Fruit fly (Drosophila melanogaster): ENCODE results near the gene LeuRS.

LeuRS gene

dm6 chr2L:3477057-3477755, 37.2 kb downstream of the LeuRS start (continued):
- TF ChIP-seq nmo (GFP tag; optimal IDR thresholded peaks at IDR 0.05) (peak; percentile 46), CG13624 (GFP tag; optimal IDR thresholded peaks at IDR 0.05) (peak; percentile 36), sob (GFP tag; IDR thresholded peaks at IDR 0.05) (0 out of 2 replicates have a peak, but pooled peaks have one; percentile 15), CG11504 (tag; optimal IDR thresholded peaks at IDR 0.05) (peak; percentile 62), CG9609 (GFP tag; optimal IDR thresholded peaks at IDR 0.05) (peak; percentile 44), CG14014 (GFP tag; IDR thresholded peaks at IDR 0.05) (peak; percentile 48; the same call in 1 of the 2 replicates), Six4 (GFP tag; optimal IDR thresholded peaks at IDR 0.05) (peak; percentile 24), CG4854 (GFP tag; optimal IDR thresholded peaks at IDR 0.05) (peak; percentile 29), CG6791 (GFP tag; IDR thresholded peaks at IDR 0.05; ENCODE audit: partially characterized antibody) (0 out of 3 replicates have a peak, but pooled peaks have one; percentile 14), CG12219 (GFP tag; optimal IDR thresholded peaks at IDR 0.05) (no peak), CG16815 (GFP tag; optimal IDR thresholded peaks at IDR 0.05) (peak; percentile 44), sd (tag; optimal IDR thresholded peaks at IDR 0.05) (peak; percentile 38), CG8944 (GFP tag; optimal IDR thresholded peaks at IDR 0.05) (peak; percentile 19), sug (tag; optimal IDR thresholded peaks at IDR 0.05) (peak; percentile 38), CG32532 (GFP tag; IDR thresholded peaks at IDR 0.05) (peak; percentile 59), Max (GFP tag; optimal IDR thresholded peaks at IDR 0.05) (peak; percentile 7), CG11560 (tag; IDR thresholded peaks at IDR 0.05) (no peak), Rfx (GFP tag; IDR thresholded peaks at IDR 0.05) (peak; percentile 40; the same call in 1 of the 2 replicates), Oli (tag; optimal IDR thresholded peaks at IDR 0.05) (peak; percentile 50), knrl (GFP tag; IDR thresholded peaks at IDR 0.05; ENCODE audit: partially characterized antibody) (no peak), CoRest (tag; optimal IDR thresholded peaks at IDR 0.05) (peak; percentile 65), B-H2 (GFP tag; optimal IDR thresholded peaks at IDR 0.05) (peak; percentile 53), mam (GFP tag; optimal IDR thresholded peaks at IDR 0.05) (peak; percentile 51), Dip3 (GFP tag; optimal IDR thresholded peaks at IDR 0.05) (peak; percentile 30), CG15269 (tag; optimal IDR thresholded peaks at IDR 0.05) (peak; percentile 22), prd (optimal IDR thresholded peaks at IDR 0.05) (no peak), prd (GFP tag; IDR thresholded peaks at IDR 0.05) (peak; percentile 28; the same call in 1 of the 3 replicates), seq (GFP tag; IDR thresholded peaks at IDR 0.05) (no peak), cwo (GFP tag; optimal IDR thresholded peaks at IDR 0.05) (peak; percentile 76), CG15011 (GFP tag; optimal IDR thresholded peaks at IDR 0.05) (peak; percentile 11), Xrp1 (GFP tag; IDR thresholded peaks at IDR 0.05) (0 out of 2 replicates have a peak, but pooled peaks have one; percentile 20), CG34422 (GFP tag; IDR thresholded peaks at IDR 0.05) (0 out of 3 replicates have a peak, but pooled peaks have one; percentile 2), Dek (tag; optimal IDR thresholded peaks at IDR 0.05) (peak; percentile 14), BEAF-32 (GFP tag; optimal IDR thresholded peaks at IDR 0.05) (peak; percentile 8), NC2α (GFP tag; optimal IDR thresholded peaks at IDR 0.05) (peak; percentile 7), Myb (GFP tag; optimal IDR thresholded peaks at IDR 0.05) (no peak), disco-r (GFP tag; optimal IDR thresholded peaks at IDR 0.05) (peak; percentile 25), lola (GFP tag; optimal IDR thresholded peaks at IDR 0.05) (peak in 1 of 3 experiments; percentile 1), CG10979 (tag; optimal IDR thresholded peaks at IDR 0.05) (peak; percentile 2), fru (optimal IDR thresholded peaks at IDR 0.05) (no peak), CG12942 (GFP tag; optimal IDR thresholded peaks at IDR 0.05) (peak; percentile 47), CG2120 (GFP tag; optimal IDR thresholded peaks at IDR 0.05) (peak; percentile 83), ken (GFP tag; IDR thresholded peaks at IDR 0.05) (peak; percentile 6; the same call in 1 of the 3 replicates), btn (GFP tag; optimal IDR thresholded peaks at IDR 0.05) (no peak), MTF-1 (GFP tag; optimal IDR thresholded peaks at IDR 0.05; ENCODE audit: borderline replicate concordance) (no peak), PHDP (tag; optimal IDR thresholded peaks at IDR 0.05) (peak; percentile 44), pum (GFP tag; optimal IDR thresholded peaks at IDR 0.05) (peak; percentile 17), lilli (GFP tag; optimal IDR thresholded peaks at IDR 0.05) (peak; percentile 55)
